Fruit fly (Drosophila melanogaster) whole organism, embryonic: ENCODE data around the gene CG13716.

Experiments used
- Aef1 ChIP-seq: fragments of 200-800 bp; sonication (Bioruptor generic); IDR thresholded peaks from 3 replicates; pipeline ENCODE4 v1.3.6; 2022; ENCODE audit warnings: missing biosample characterization, missing genetic modification characterization
- CG10209 ChIP-seq: fragments of 200-800 bp; sonication (Bioruptor generic); optimal IDR thresholded peaks from 3 replicates; lab custom pipeline; 2017; ENCODE audit warnings: missing biosample characterization, mild to moderate bottlenecking, missing genetic modification characterization, missing genetic modification reagents
- CG10462 ChIP-seq: fragments of 200-800 bp; sonication (Bioruptor generic); optimal IDR thresholded peaks from 2 replicates; lab custom pipeline; 2016; ENCODE audit warnings: missing biosample characterization, missing genetic modification characterization
- CG1233 ChIP-seq: fragments of 200-800 bp; sonication (Bioruptor generic); optimal IDR thresholded peaks from 4 replicates; lab custom pipeline; 2018; ENCODE audit warnings: missing biosample characterization, mild to moderate bottlenecking, missing genetic modification characterization
- CG15073 ChIP-seq: fragments of 200-800 bp; sonication (Bioruptor generic); optimal IDR thresholded peaks from 2 replicates; lab custom pipeline; 2016; ENCODE audit warnings: missing biosample characterization, missing genetic modification characterization
- CG16813 ChIP-seq: fragments of 200-800 bp; sonication (Bioruptor generic); IDR thresholded peaks from 3 replicates; pipeline ENCODE4 v1.3.6; 2022; ENCODE audit warnings: missing biosample characterization, missing genetic modification characterization; ENCODE audit not compliant: partially characterized antibody
- CG17186 ChIP-seq: fragments of 200-800 bp; sonication (Bioruptor generic); optimal IDR thresholded peaks from 3 replicates; lab custom pipeline; 2017; ENCODE audit warnings: missing biosample characterization, missing genetic modification reagents, missing genetic modification characterization
- CG1832 ChIP-seq: fragments of 200-800 bp; sonication (Bioruptor generic); optimal IDR thresholded peaks from 2 replicates; lab custom pipeline; 2017; ENCODE audit warnings: missing biosample characterization, mild to moderate bottlenecking, missing genetic modification characterization, inconsistent platforms
- CG18619 ChIP-seq: fragments of 200-800 bp; sonication (Bioruptor generic); optimal IDR thresholded peaks from 3 replicates; lab custom pipeline; 2017; ENCODE audit warnings: missing biosample characterization, mild to moderate bottlenecking, missing genetic modification characterization
- CG2129 ChIP-seq: fragments of 200-800 bp; sonication (Bioruptor generic); IDR thresholded peaks from 2 replicates; pipeline ENCODE4 v1.3.6; 2022; ENCODE audit warnings: missing biosample characterization, missing genetic modification characterization; ENCODE audit not compliant: partially characterized antibody
- CG3163 ChIP-seq: fragments of 200-800 bp; sonication (Bioruptor generic); optimal IDR thresholded peaks from 3 replicates; lab custom pipeline; 2016; ENCODE audit warnings: missing biosample characterization, missing genetic modification characterization
- CG42726 ChIP-seq: fragments of 200-800 bp; sonication (Bioruptor generic); IDR thresholded peaks from 2 replicates; pipeline ENCODE4 v1.3.6; 2022; ENCODE audit warnings: missing biosample characterization, missing genetic modification characterization; ENCODE audit not compliant: partially characterized antibody
- CG4424 ChIP-seq: fragments of 200-800 bp; sonication (Bioruptor generic); optimal IDR thresholded peaks from 3 replicates; lab custom pipeline; 2016; ENCODE audit warnings: missing biosample characterization, missing genetic modification characterization
- CG4707 ChIP-seq: fragments of 200-800 bp; sonication (Bioruptor generic); optimal IDR thresholded peaks from 2 replicates; lab custom pipeline; 2018; ENCODE audit warnings: missing biosample characterization, mild to moderate bottlenecking, missing genetic modification characterization, moderate library complexity
- CG6654 ChIP-seq: fragments of 200-800 bp; sonication (Bioruptor generic); optimal IDR thresholded peaks from 2 replicates; lab custom pipeline; 2017; ENCODE audit warnings: missing biosample characterization, mild to moderate bottlenecking, missing genetic modification characterization
- CG7987 ChIP-seq: fragments of 200-800 bp; sonication (Bioruptor generic); optimal IDR thresholded peaks from 2 replicates; lab custom pipeline; 2018; ENCODE audit warnings: missing biosample characterization, mild to moderate bottlenecking, missing genetic modification characterization, moderate library complexity
- Camta ChIP-seq: fragments of 200-800 bp; sonication (Bioruptor generic); optimal IDR thresholded peaks from 2 replicates; lab custom pipeline; 2016; ENCODE audit warnings: missing biosample characterization, missing genetic modification characterization
- CoRest ChIP-seq: fragments of 200-800 bp; sonication (Bioruptor generic); optimal IDR thresholded peaks from 3 replicates; lab custom pipeline; 2018; ENCODE audit warnings: missing biosample characterization, mild to moderate bottlenecking, missing genetic modification characterization, moderate library complexity
- E2f2 ChIP-seq: fragments of 200-800 bp; sonication (Bioruptor generic); IDR thresholded peaks from 2 replicates; pipeline ENCODE4 v1.3.6; 2022; ENCODE audit warnings: missing biosample characterization, missing genetic modification characterization
- HmgZ ChIP-seq: fragments of 200-800 bp; sonication (Bioruptor generic); optimal IDR thresholded peaks from 2 replicates; lab custom pipeline; 2018; ENCODE audit warnings: missing biosample characterization, mild to moderate bottlenecking, missing genetic modification characterization
- Max ChIP-seq: fragments of 200-800 bp; sonication (Bioruptor generic); optimal IDR thresholded peaks from 2 replicates; lab custom pipeline; 2016; ENCODE audit warnings: missing biosample characterization, mild to moderate bottlenecking, missing genetic modification characterization
- NFAT ChIP-seq: fragments of 200-800 bp; sonication (Bioruptor generic); IDR thresholded peaks from 2 replicates; pipeline ENCODE4 v1.3.6; 2022; ENCODE audit warnings: missing biosample characterization, missing genetic modification characterization
- Neu2 ChIP-seq: fragments of 200-800 bp; sonication (Bioruptor generic); optimal IDR thresholded peaks from 3 replicates; lab custom pipeline; 2016; ENCODE audit warnings: missing biosample characterization, missing genetic modification characterization, borderline replicate concordance
- Oaz ChIP-seq: fragments of 200-800 bp; sonication (Bioruptor generic); IDR thresholded peaks from 2 replicates; pipeline ENCODE4 v1.3.6; 2022; ENCODE audit warnings: missing biosample characterization, missing genetic modification characterization
- Oli ChIP-seq: fragments of 200-800 bp; sonication (Bioruptor generic); optimal IDR thresholded peaks from 2 replicates; lab custom pipeline; 2018; ENCODE audit warnings: missing biosample characterization, mild to moderate bottlenecking, missing genetic modification characterization, moderate library complexity
- Rx ChIP-seq: fragments of 200-800 bp; sonication (Bioruptor generic); IDR thresholded peaks from 2 replicates; pipeline ENCODE4 v1.3.6; 2022; ENCODE audit warnings: missing biosample characterization, missing genetic modification characterization
- Xrp1 ChIP-seq: fragments of 200-800 bp; sonication (Bioruptor generic); IDR thresholded peaks from 2 replicates; pipeline ENCODE4 v1.3.6; 2022; ENCODE audit warnings: missing biosample characterization, missing genetic modification characterization
- ab ChIP-seq: fragments of 200-800 bp; sonication (Bioruptor generic); optimal IDR thresholded peaks from 2 replicates; lab custom pipeline; 2016; ENCODE audit warnings: missing biosample characterization, missing genetic modification characterization
- chinmo ChIP-seq: fragments of 200-800 bp; sonication (Bioruptor generic); IDR thresholded peaks from 4 replicates; pipeline ENCODE4 v1.3.6; 2022; ENCODE audit warnings: missing biosample characterization, missing genetic modification characterization; ENCODE audit not compliant: partially characterized antibody
- corto ChIP-seq: fragments of 200-800 bp; sonication (Bioruptor generic); optimal IDR thresholded peaks from 2 replicates; lab custom pipeline; 2016; ENCODE audit warnings: missing biosample characterization, mild to moderate bottlenecking, missing genetic modification characterization, moderate library complexity
- her ChIP-seq: fragments of 200-800 bp; sonication (Bioruptor generic); optimal IDR thresholded peaks from 2 replicates; lab custom pipeline; 2016; ENCODE audit warnings: missing biosample characterization, missing genetic modification characterization
- kah ChIP-seq: fragments of 200-800 bp; sonication (Bioruptor generic); optimal IDR thresholded peaks from 2 replicates; lab custom pipeline; 2018; ENCODE audit warnings: missing biosample characterization, mild to moderate bottlenecking, missing genetic modification characterization
- kay ChIP-seq: fragments of 200-800 bp; sonication (Bioruptor generic); optimal IDR thresholded peaks from 2 replicates; lab custom pipeline; 2016; ENCODE audit warnings: missing biosample characterization, missing genetic modification characterization
- lola ChIP-seq, 3 experiments: fragments of >200 bp in 2 of 3; fragments of 200-800 bp in 1 of 3; sonication (Bioruptor generic) in 1 of 3; optimal IDR thresholded peaks; 2 replicates each; lab custom pipeline; 2017 to 2019; ENCODE audit warnings: missing biosample characterization in 3 of 3, missing genetic modification characterization in 3 of 3, mild to moderate bottlenecking in 1 of 3, moderate library complexity in 1 of 3
- oc ChIP-seq: fragments of 200-800 bp; sonication (Bioruptor generic); optimal IDR thresholded peaks from 2 replicates; lab custom pipeline; 2018; ENCODE audit warnings: missing biosample characterization, mild to moderate bottlenecking, missing genetic modification characterization, moderate library complexity
- org-1 ChIP-seq: fragments of 200-800 bp; sonication (Bioruptor generic); optimal IDR thresholded peaks from 2 replicates; lab custom pipeline; 2017; ENCODE audit warnings: missing biosample characterization, missing genetic modification characterization
- p53 ChIP-seq: fragments of 200-800 bp; sonication (Bioruptor generic); optimal IDR thresholded peaks from 2 replicates; lab custom pipeline; 2016; ENCODE audit warnings: missing biosample characterization, missing genetic modification characterization
- pan ChIP-seq, 4 experiments: fragments of >200 bp in 3 of 4; fragments of 200-800 bp in 1 of 4; sonication (Bioruptor generic) in 1 of 4; optimal IDR thresholded peaks in 3 of 4; IDR thresholded peaks in 1 of 4; 2 replicates each; pipeline versions ENCODE4 v1.3.6 to Lab custom; 2017 to 2022; ENCODE audit warnings: missing biosample characterization in 2 of 4, missing genetic modification characterization in 2 of 4, mixed read lengths in 1 of 4
- pb ChIP-seq: fragments of 200-800 bp; sonication (Bioruptor generic); optimal IDR thresholded peaks from 3 replicates; lab custom pipeline; 2016; ENCODE audit warnings: missing biosample characterization, missing genetic modification characterization
- prd ChIP-seq, 3 experiments: fragments of >200 bp in 2 of 3; fragments of 200-800 bp in 1 of 3; sonication (Bioruptor generic) in 1 of 3; optimal IDR thresholded peaks in 2 of 3; IDR thresholded peaks in 1 of 3; 2 replicates in 2 of 3; 3 replicates in 1 of 3; pipeline versions ENCODE4 v1.3.6 to Lab custom; 2017 to 2022; ENCODE audit warnings: missing biosample characterization in 1 of 3, missing genetic modification characterization in 1 of 3
- pum ChIP-seq: fragments of 200-800 bp; sonication (Bioruptor generic); optimal IDR thresholded peaks from 2 replicates; lab custom pipeline; 2016; ENCODE audit warnings: missing biosample characterization, missing genetic modification characterization
- pzg ChIP-seq: fragments of 200-800 bp; sonication (Bioruptor generic); optimal IDR thresholded peaks from 3 replicates; lab custom pipeline; 2018; ENCODE audit warnings: missing biosample characterization, mild to moderate bottlenecking, missing genetic modification characterization, moderate library complexity
- salm ChIP-seq: fragments of 200-800 bp; sonication (Bioruptor generic); optimal IDR thresholded peaks from 2 replicates; lab custom pipeline; 2018; ENCODE audit warnings: missing biosample characterization, mild to moderate bottlenecking, missing genetic modification characterization
- sens ChIP-seq: fragments of 200-800 bp; sonication (Bioruptor generic); peaks from one replicate; lab custom pipeline; 2016; ENCODE audit warnings: missing biosample characterization, missing genetic modification characterization
- seq ChIP-seq: fragments of 200-800 bp; sonication (Bioruptor generic); IDR thresholded peaks from 2 replicates; pipeline ENCODE4 v1.3.6; 2022; ENCODE audit warnings: missing biosample characterization, missing genetic modification characterization
- stc ChIP-seq: fragments of 200-800 bp; sonication (Bioruptor generic); IDR thresholded peaks from 2 replicates; pipeline ENCODE4 v1.3.6; 2022; ENCODE audit warnings: missing biosample characterization, missing genetic modification characterization
- toy ChIP-seq: fragments of 200-800 bp; sonication (Bioruptor generic); IDR thresholded peaks from 2 replicates; pipeline ENCODE4 v1.3.6; 2022; ENCODE audit warnings: missing biosample characterization, missing genetic modification characterization
- vvl ChIP-seq: fragments of 200-800 bp; sonication (Bioruptor generic); IDR thresholded peaks from 2 replicates; pipeline ENCODE4 v1.3.6; 2022; ENCODE audit warnings: missing biosample characterization, missing genetic modification characterization
- yki ChIP-seq: fragments of >200 bp; optimal IDR thresholded peaks from 3 replicates; lab custom pipeline; 2018

The CG13716 gene

DNA sequence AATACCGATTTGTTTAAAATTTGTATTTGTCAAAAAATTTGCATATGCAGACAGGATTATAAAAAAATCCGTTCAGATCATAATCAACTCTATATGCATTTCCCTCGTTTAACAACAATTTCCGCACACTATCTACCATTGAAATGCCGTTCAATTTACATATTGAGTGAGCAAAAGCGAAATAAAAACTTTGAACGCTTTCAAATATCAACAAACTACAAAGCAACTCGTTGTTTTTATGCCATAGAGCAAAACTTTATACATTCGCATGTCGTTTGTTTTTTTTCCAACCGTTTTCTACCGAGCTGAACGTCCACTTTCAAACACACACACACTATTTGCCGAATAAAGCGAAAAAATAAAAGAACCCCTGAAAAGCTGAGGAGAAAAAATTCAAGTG lies 13.4 kb upstream of the CG13716 start, which contains the start of gene TTLL1B:
TSS of gene TTLL1B (plus strand) at position 301 of the 400 bp plus-strand sequence.
- no peak for TF ChIP-seq CG1832
- TF ChIP-seq yki (lab: Kevin White, UChicago): no peak
- no peak for TF ChIP-seq org-1 (GFP tag; lab: Kevin White, UChicago)
- no peak for TF ChIP-seq salm (tag; lab: Kevin White, UChicago)
- no peak for TF ChIP-seq HmgZ (tag; lab: Kevin White, UChicago)
- no peak for TF ChIP-seq CG15073 (GFP tag; lab: Kevin White, UChicago)
- no peak for TF ChIP-seq oc
- TF ChIP-seq CG1233 (GFP tag; lab: Kevin White, UChicago): no peak
- TF ChIP-seq CG3163: no peak
- TF ChIP-seq Neu2 (GFP tag; lab: Kevin White, UChicago): no peak

DNA sequence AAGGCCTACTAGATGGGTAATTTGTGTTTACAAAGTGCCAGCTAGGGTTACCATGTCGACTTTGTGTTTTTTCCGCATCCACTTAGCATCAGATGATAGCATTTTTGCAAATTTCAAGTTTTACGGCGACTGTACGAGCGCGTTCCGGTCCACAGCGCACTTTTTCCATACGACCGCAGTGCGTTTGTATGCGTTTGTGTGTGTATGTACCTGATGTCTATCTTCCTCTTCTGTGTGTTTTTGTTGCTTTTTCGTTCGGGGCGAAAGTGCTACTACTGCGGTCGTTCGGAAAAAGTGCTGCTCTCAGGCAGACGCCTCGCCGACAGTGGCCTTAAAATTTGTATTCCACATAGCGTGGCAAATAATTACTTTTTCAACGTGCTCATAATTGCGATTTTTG lies 7.6 kb downstream of the CG13716 start:
- TF ChIP-seq pb (GFP tag; lab: Kevin White, UChicago) (no peak), Rx (GFP tag; lab: Robert Waterston, UW) (no peak), CoRest (peak; percentile 95), pan (optimal IDR thresholded peaks at IDR 0.05; lab: Kevin White, UChicago) (no peak), pan (GFP tag; optimal IDR thresholded peaks at IDR 0.05 in 1 of 2, IDR thresholded peaks at IDR 0.05 in 1 of 2) (no peak), NFAT (GFP tag; lab: Robert Waterston, UW) (no peak), CG42726 (GFP tag; lab: Robert Waterston, UW) (no peak), CG4424 (GFP tag; lab: Kevin White, UChicago) (no peak), pum (GFP tag; lab: Kevin White, UChicago) (no peak), kah (GFP tag; lab: Kevin White, UChicago) (no peak), toy (no peak), Camta (GFP tag; lab: Kevin White, UChicago) (no peak), CG17186 (GFP tag; lab: Kevin White, UChicago) (no peak), prd (optimal IDR thresholded peaks at IDR 0.05; lab: Kevin White, UChicago) (no peak), prd (GFP tag; IDR thresholded peaks at IDR 0.05; lab: Robert Waterston, UW) (0 out of 3 replicates have a peak, but pooled peaks have one; percentile 27), Aef1 (peak; percentile 93), CG7987 (no peak), vvl (GFP tag; lab: Robert Waterston, UW) (no peak), chinmo (GFP tag; lab: Robert Waterston, UW) (0 out of 4 replicates have a peak, but pooled peaks have one; percentile 65), ab (GFP tag; lab: Kevin White, UChicago) (no peak), CG16813 (peak; percentile 20; the same call in 1 of the 3 replicates), E2f2 (GFP tag; lab: Robert Waterston, UW) (0 out of 2 replicates have a peak, but pooled peaks have one; percentile 19), sens (no peak), CG4707 (GFP tag; lab: Kevin White, UChicago) (no peak), Oli (tag; lab: Kevin White, UChicago) (no peak), CG18619 (GFP tag; lab: Kevin White, UChicago) (no peak), Xrp1 (GFP tag; lab: Robert Waterston, UW) (no peak), seq (GFP tag; lab: Robert Waterston, UW) (no peak), stc (peak; percentile 7; the same call in 1 of the 2 replicates), corto (GFP tag; lab: Kevin White, UChicago) (no peak), CG6654 (GFP tag; lab: Kevin White, UChicago) (no peak), lola (GFP tag; optimal IDR thresholded peaks at IDR 0.05; lab: Kevin White, UChicago) (no peak), Oaz (GFP tag; lab: Robert Waterston, UW) (no peak), pzg (peak; percentile 7), kay (GFP tag; lab: Kevin White, UChicago) (no peak), CG10209 (GFP tag; lab: Kevin White, UChicago) (no peak), CG10462 (GFP tag; lab: Kevin White, UChicago) (no peak), p53 (GFP tag; lab: Kevin White, UChicago) (no peak), Max (GFP tag; lab: Kevin White, UChicago) (no peak), her (GFP tag; lab: Kevin White, UChicago) (no peak), CG2129 (GFP tag; lab: Robert Waterston, UW) (no peak)
